Worm (Caenorhabditis elegans): ENCODE data around the gene tag-164.
"Not testable (repeated sequence)": the region's sequence is repeated elsewhere in the genome, so short reads cannot be mapped to it uniquely, and the experiment has no call there.

tag-164 gene

DNA sequence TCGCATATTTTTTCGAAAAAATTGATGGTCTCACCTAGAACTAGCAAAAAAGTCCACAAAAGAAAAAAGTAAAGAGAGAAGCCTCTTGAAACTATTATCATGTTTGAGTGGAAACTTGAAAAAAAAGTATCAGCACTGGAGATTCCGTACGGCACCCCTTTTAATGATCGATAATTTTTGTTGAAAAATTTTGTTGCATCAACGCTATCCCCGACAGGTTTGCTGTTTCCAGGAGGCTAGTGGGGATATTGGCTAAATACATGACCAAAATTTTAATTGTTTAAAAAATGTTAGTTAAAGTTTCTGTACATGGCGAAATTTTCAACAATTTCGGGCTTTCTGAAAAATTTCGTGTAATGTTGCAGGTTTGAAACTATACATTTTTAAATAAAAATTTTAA, 36.2 kb downstream of the tag-164 start, which contains the start of gene T28A8.2:
TSS of gene T28A8.2 (minus strand) at position 101 of the 400 bp plus-strand sequence.
- TF ChIP-seq ceh-19 (GFP tag; optimal IDR thresholded peaks at IDR 0.05) (no peak), ets-4 (tag; optimal IDR thresholded peaks at IDR 0.05) (no peak), rnt-1 (tag; optimal IDR thresholded peaks at IDR 0.05) (no peak), ztf-16 (tag; optimal IDR thresholded peaks at IDR 0.05) (no peak), pha-2 (tag; optimal IDR thresholded peaks at IDR 0.05) (no peak), hlh-15 (tag; optimal IDR thresholded peaks at IDR 0.05) (no peak)

DNA sequence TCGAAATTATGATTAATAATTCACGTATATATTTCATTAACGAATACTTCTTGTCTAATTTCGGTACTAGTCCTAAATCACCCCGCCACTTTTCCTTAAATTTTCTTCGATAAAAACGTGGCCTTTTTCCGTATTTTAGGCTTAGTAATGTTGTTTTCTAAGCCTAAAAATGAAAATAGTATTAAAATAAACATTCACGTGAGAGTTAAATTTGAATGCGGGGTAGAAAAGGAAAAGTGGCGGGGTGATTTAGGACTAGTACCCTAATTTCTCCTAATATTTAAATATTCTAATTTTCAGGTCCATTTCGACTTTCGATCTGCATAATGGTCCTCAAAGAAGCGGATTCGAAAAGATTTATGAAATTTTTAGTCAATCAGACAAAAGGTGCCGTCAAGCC, 39.6 kb downstream of the tag-164 start, which contains the start of gene T28A8.6:
TSS of gene T28A8.6 (plus strand) at position 301 of the 400 bp plus-strand sequence.
- TF ChIP-seq unc-55 (GFP tag; optimal IDR thresholded peaks at IDR 0.05); ceh-30 (tag; optimal IDR thresholded peaks at IDR 0.05); ets-4 (tag; optimal IDR thresholded peaks at IDR 0.05): not testable (repeated sequence)

DNA sequence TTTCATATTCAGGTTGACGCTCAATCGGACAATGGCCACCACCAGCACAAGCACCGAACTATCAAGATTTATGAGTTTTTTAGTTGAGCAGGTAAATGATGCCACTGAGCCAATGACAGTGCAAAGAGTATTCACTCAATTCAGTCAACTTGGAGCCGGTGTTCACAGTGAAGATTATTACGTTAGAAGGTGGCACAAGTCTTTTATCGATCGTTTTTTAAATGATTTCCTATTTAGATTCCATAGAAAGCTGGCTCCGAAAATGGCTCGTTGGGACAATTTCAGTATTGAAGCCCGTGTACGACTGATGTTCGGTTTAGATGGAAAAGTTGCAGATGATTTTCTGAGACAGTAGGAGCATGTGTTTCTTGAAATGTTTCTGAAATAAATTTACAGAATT, 42.3 kb downstream of the tag-164 start, which contains the start of gene T28A8.5:
TSS of gene T28A8.5 (plus strand) at position 32 of the 400 bp plus-strand sequence.
- TF ChIP-seq odd-2 (tag; optimal IDR thresholded peaks at IDR 0.05) = no peak
- TF ChIP-seq T23F11.4 (GFP tag; optimal IDR thresholded peaks at IDR 0.05) = no peak
- TF ChIP-seq sox-2 (GFP tag; IDR thresholded peaks at IDR 0.05) = no peak
- no peak for TF ChIP-seq lim-6 (tag; optimal IDR thresholded peaks at IDR 0.05)
- TF ChIP-seq unc-55 (GFP tag; optimal IDR thresholded peaks at IDR 0.05) = no peak
- no peak for TF ChIP-seq eyg-1 (tag; optimal IDR thresholded peaks at IDR 0.05)
- no peak for TF ChIP-seq elt-4 (tag; optimal IDR thresholded peaks at IDR 0.05)
- TF ChIP-seq hlh-13 (GFP tag; optimal IDR thresholded peaks at IDR 0.05) = no peak
- TF ChIP-seq unc-42 (tag; optimal IDR thresholded peaks at IDR 0.05) = no peak
- no peak for TF ChIP-seq K02D7.2 (tag; optimal IDR thresholded peaks at IDR 0.05)
- TF ChIP-seq unc-86 (tag; optimal IDR thresholded peaks at IDR 0.05) = no peak
- no peak for TF ChIP-seq syd-9 (tag; optimal IDR thresholded peaks at IDR 0.05)
- no peak for TF ChIP-seq ceh-14 (tag; optimal IDR thresholded peaks at IDR 0.05)
- no peak for TF ChIP-seq ceh-19 (GFP tag; optimal IDR thresholded peaks at IDR 0.05)

DNA sequence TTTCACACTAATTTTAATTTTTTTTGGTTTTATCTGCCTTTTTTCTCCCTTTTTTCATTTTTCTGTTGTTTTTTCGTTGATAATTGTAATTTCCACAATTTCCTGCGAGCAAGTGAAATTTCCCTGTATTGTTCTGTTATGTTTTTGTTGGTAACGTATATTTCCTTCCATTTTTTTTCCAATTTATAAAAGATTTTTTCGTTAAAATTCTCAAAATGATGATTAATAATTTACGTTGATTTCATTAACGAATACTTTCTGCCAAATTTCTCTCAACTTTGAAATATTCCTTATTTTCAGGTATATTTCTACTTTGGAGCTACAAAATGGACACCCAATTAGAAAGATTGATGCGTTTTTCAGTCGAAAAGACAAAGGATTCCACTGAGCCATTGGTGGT, 43.2 kb downstream of the tag-164 start, which contains the start of gene T28A8.8:
TSS of gene T28A8.8 (plus strand) at position 301 of the 400 bp plus-strand sequence.
- TF ChIP-seq gmeb-2 (tag; optimal IDR thresholded peaks at IDR 0.05) (no peak), dmd-4 (tag; optimal IDR thresholded peaks at IDR 0.05; ENCODE audit: borderline replicate concordance) (no peak), dve-1 (tag; optimal IDR thresholded peaks at IDR 0.05) (no peak)

DNA sequence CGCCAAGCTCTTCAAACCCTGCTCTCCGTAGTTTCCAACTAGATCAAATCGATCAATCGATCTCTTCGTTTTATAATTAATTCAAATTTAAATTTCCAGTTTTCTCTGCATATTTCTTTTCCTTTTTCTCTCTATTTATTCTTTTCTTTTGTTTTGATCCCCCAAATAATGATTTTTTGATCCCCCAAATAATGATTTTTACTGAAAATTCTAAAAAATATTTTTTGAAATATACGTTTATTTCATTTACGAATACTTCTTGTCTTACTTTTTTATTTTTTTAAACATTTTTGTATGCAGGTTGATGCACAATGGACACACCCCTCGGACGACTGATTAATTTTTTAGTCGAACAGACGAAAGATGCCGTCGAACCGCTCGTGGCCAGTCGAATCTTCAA, 44.0 kb downstream of the tag-164 start, which contains the start of gene T28A8.4:
TSS of gene T28A8.4 (plus strand) at position 301 of the 400 bp plus-strand sequence.
- TF ChIP-seq elt-4 (tag; optimal IDR thresholded peaks at IDR 0.05) (no peak), ceh-18 (tag; optimal IDR thresholded peaks at IDR 0.05) (no peak), unc-55 (GFP tag; optimal IDR thresholded peaks at IDR 0.05) (no peak), pax-1 (tag; optimal IDR thresholded peaks at IDR 0.05) (no peak), K09A11.1 (tag; optimal IDR thresholded peaks at IDR 0.05; ENCODE audit: insufficient read depth) (no peak), syd-9 (tag; optimal IDR thresholded peaks at IDR 0.05) (no peak), unc-86 (tag; optimal IDR thresholded peaks at IDR 0.05) (no peak), ref-2 (tag; optimal IDR thresholded peaks at IDR 0.05) (no peak), hlh-15 (tag; optimal IDR thresholded peaks at IDR 0.05) (no peak), ceh-9 (tag; optimal IDR thresholded peaks at IDR 0.05) (no peak), fkh-6 (tag; optimal IDR thresholded peaks at IDR 0.05) (no peak), pat-9 (tag; optimal IDR thresholded peaks at IDR 0.05) (no peak), hlh-13 (GFP tag; optimal IDR thresholded peaks at IDR 0.05) (no peak), ttx-3 (tag; optimal IDR thresholded peaks at IDR 0.05) (no peak), nfya-1 (tag; optimal IDR thresholded peaks at IDR 0.05) (no peak), ceh-48 (tag; optimal IDR thresholded peaks at IDR 0.05) (no peak), fkh-10 (GFP tag; optimal IDR thresholded peaks at IDR 0.05) (no peak), fax-1 (tag; optimal IDR thresholded peaks at IDR 0.05) (no peak), C08G9.2 (tag; optimal IDR thresholded peaks at IDR 0.05) (no peak)

Data from whole organism, late embryonic.